Fruit fly (Drosophila melanogaster) whole organism, embryonic: Measurements from ENCODE around the gene CG9263.

ENCODE experiments used
- Aef1 ChIP-seq: fragments of 200-800 bp; sonication (Bioruptor generic); IDR thresholded peaks from 3 replicates; pipeline ENCODE4 v1.3.6; 2022; ENCODE audit warnings: missing biosample characterization, missing genetic modification characterization
- Atf6 ChIP-seq: fragments of 200-800 bp; sonication (Bioruptor generic); IDR thresholded peaks from 2 replicates; pipeline ENCODE4 v1.3.6; 2022; ENCODE audit warnings: missing biosample characterization, missing genetic modification characterization
- B-H1 ChIP-seq: fragments of 200-800 bp; sonication (Bioruptor generic); IDR thresholded peaks from 3 replicates; pipeline ENCODE4 v1.3.6; 2022; ENCODE audit warnings: missing biosample characterization, missing genetic modification characterization
- BEAF-32 ChIP-seq: fragments of 200-800 bp; sonication (Bioruptor generic); optimal IDR thresholded peaks from 3 replicates; lab custom pipeline; 2017; ENCODE audit warnings: missing biosample characterization, missing genetic modification characterization, mild to moderate bottlenecking, moderate library complexity, missing genetic modification reagents
- CG10209 ChIP-seq: fragments of 200-800 bp; sonication (Bioruptor generic); optimal IDR thresholded peaks from 3 replicates; lab custom pipeline; 2017; ENCODE audit warnings: missing biosample characterization, mild to moderate bottlenecking, missing genetic modification characterization, missing genetic modification reagents
- CG10267 ChIP-seq: fragments of 200-800 bp; sonication (Bioruptor generic); optimal IDR thresholded peaks from 2 replicates; lab custom pipeline; 2018; ENCODE audit warnings: missing biosample characterization, mild to moderate bottlenecking, missing genetic modification characterization, moderate library complexity
- CG12219 ChIP-seq: fragments of 200-800 bp; sonication (Bioruptor generic); optimal IDR thresholded peaks from 3 replicates; lab custom pipeline; 2018; ENCODE audit warnings: missing biosample characterization, mild to moderate bottlenecking, missing genetic modification characterization
- CG13775 ChIP-seq: fragments of 200-800 bp; sonication (Bioruptor generic); optimal IDR thresholded peaks from 3 replicates; lab custom pipeline; 2017; ENCODE audit warnings: missing biosample characterization, mild to moderate bottlenecking, missing genetic modification characterization
- CG14710 ChIP-seq: fragments of 200-800 bp; sonication (Bioruptor generic); optimal IDR thresholded peaks from 3 replicates; lab custom pipeline; 2019; ENCODE audit warnings: missing biosample characterization, mild to moderate bottlenecking, missing genetic modification characterization, moderate library complexity
- CG1647 ChIP-seq: fragments of 200-800 bp; sonication (Bioruptor generic); optimal IDR thresholded peaks from 3 replicates; lab custom pipeline; 2016; ENCODE audit warnings: missing biosample characterization, missing genetic modification characterization
- CG17361 ChIP-seq: fragments of 200-800 bp; sonication (Bioruptor generic); IDR thresholded peaks from 3 replicates; pipeline ENCODE4 v1.3.6; 2022; ENCODE audit warnings: missing biosample characterization, missing genetic modification characterization
- CG18619 ChIP-seq: fragments of 200-800 bp; sonication (Bioruptor generic); optimal IDR thresholded peaks from 3 replicates; lab custom pipeline; 2017; ENCODE audit warnings: missing biosample characterization, mild to moderate bottlenecking, missing genetic modification characterization
- CG2712 ChIP-seq: fragments of 200-800 bp; optimal IDR thresholded peaks from 3 replicates; lab custom pipeline; 2019; ENCODE audit warnings: missing biosample characterization, mild to moderate bottlenecking, missing genetic modification characterization, moderate library complexity
- CG2889 ChIP-seq: fragments of 200-800 bp; sonication (Bioruptor generic); IDR thresholded peaks from 3 replicates; pipeline ENCODE4 v1.3.6; 2022; ENCODE audit warnings: missing biosample characterization, missing genetic modification characterization
- CG3163 ChIP-seq: fragments of 200-800 bp; sonication (Bioruptor generic); optimal IDR thresholded peaks from 3 replicates; lab custom pipeline; 2016; ENCODE audit warnings: missing biosample characterization, missing genetic modification characterization
- CG33213 ChIP-seq: fragments of 200-800 bp; sonication (Bioruptor generic); optimal IDR thresholded peaks from 3 replicates; lab custom pipeline; 2016; ENCODE audit warnings: missing biosample characterization, missing genetic modification characterization
- CG6254 ChIP-seq: fragments of 200-800 bp; sonication (Bioruptor generic); optimal IDR thresholded peaks from 3 replicates; lab custom pipeline; 2017; ENCODE audit warnings: mild to moderate bottlenecking, missing biosample characterization, missing genetic modification reagents, missing genetic modification characterization
- CG7839 ChIP-seq: fragments of 200-800 bp; sonication (Bioruptor generic); optimal IDR thresholded peaks from 3 replicates; lab custom pipeline; 2018; ENCODE audit warnings: missing biosample characterization, mild to moderate bottlenecking, missing genetic modification characterization, moderate library complexity
- Deaf1 ChIP-seq: fragments of 200-800 bp; optimal IDR thresholded peaks from 3 replicates; lab custom pipeline; 2019; ENCODE audit warnings: missing biosample characterization, mild to moderate bottlenecking, missing genetic modification characterization, moderate library complexity
- Dip2 ChIP-seq: fragments of 200-800 bp; sonication (Bioruptor generic); IDR thresholded peaks from 2 replicates; pipeline ENCODE4 v1.3.6; 2022; ENCODE audit warnings: missing biosample characterization, missing genetic modification characterization
- Drgx ChIP-seq: fragments of 200-800 bp; sonication (Bioruptor generic); IDR thresholded peaks from 2 replicates; pipeline ENCODE4 v1.3.6; 2022; ENCODE audit warnings: missing biosample characterization, missing genetic modification characterization
- Ets97D ChIP-seq: fragments of 200-800 bp; sonication (Bioruptor generic); optimal IDR thresholded peaks from 3 replicates; lab custom pipeline; 2016; ENCODE audit warnings: missing biosample characterization, missing genetic modification characterization
- H2.0 ChIP-seq: fragments of 200-800 bp; sonication (Bioruptor generic); IDR thresholded peaks from 2 replicates; pipeline ENCODE4 v1.3.6; 2022; ENCODE audit warnings: missing biosample characterization, missing genetic modification characterization
- HmgZ ChIP-seq: fragments of 200-800 bp; sonication (Bioruptor generic); optimal IDR thresholded peaks from 2 replicates; lab custom pipeline; 2018; ENCODE audit warnings: missing biosample characterization, mild to moderate bottlenecking, missing genetic modification characterization
- Hr51 ChIP-seq, 2 experiments: fragments of 200-800 bp; sonication (Bioruptor generic); optimal IDR thresholded peaks; 2 replicates in 1 of 2; 3 replicates in 1 of 2; lab custom pipeline; 2016 to 2018; ENCODE audit warnings: missing biosample characterization in 2 of 2, missing genetic modification characterization in 2 of 2, mild to moderate bottlenecking in 1 of 2, moderate library complexity in 1 of 2
- Lhr ChIP-seq: fragments of 200-800 bp; sonication (Bioruptor generic); optimal IDR thresholded peaks from 3 replicates; lab custom pipeline; 2017; ENCODE audit warnings: mild to moderate bottlenecking, missing biosample characterization, missing genetic modification reagents, missing genetic modification characterization
- Lim3 ChIP-seq: fragments of 200-800 bp; sonication (Bioruptor generic); IDR thresholded peaks from 2 replicates; pipeline ENCODE4 v1.3.6; 2022; ENCODE audit warnings: missing biosample characterization, missing genetic modification characterization
- Max ChIP-seq: fragments of 200-800 bp; sonication (Bioruptor generic); optimal IDR thresholded peaks from 2 replicates; lab custom pipeline; 2016; ENCODE audit warnings: missing biosample characterization, mild to moderate bottlenecking, missing genetic modification characterization
- Nf-YA ChIP-seq: fragments of 200-800 bp; sonication (Bioruptor generic); IDR thresholded peaks from 2 replicates; pipeline ENCODE4 v1.3.6; 2022; ENCODE audit warnings: missing biosample characterization, missing genetic modification characterization
- Ptx1 ChIP-seq: fragments of 200-800 bp; sonication (Bioruptor generic); IDR thresholded peaks from 2 replicates; pipeline ENCODE4 v1.3.6; 2022; ENCODE audit warnings: missing biosample characterization, missing genetic modification characterization
- Taf1 ChIP-seq: fragments of 200-800 bp; sonication (Bioruptor generic); IDR thresholded peaks from 2 replicates; pipeline ENCODE4 v1.3.6; 2022; ENCODE audit warnings: missing biosample characterization, missing genetic modification characterization
- bowl ChIP-seq: fragments of 200-800 bp; sonication (Bioruptor generic); IDR thresholded peaks from 2 replicates; pipeline ENCODE4 v1.3.6; 2022; ENCODE audit warnings: missing biosample characterization, missing genetic modification characterization
- caup ChIP-seq: fragments of 200-800 bp; sonication (Bioruptor generic); optimal IDR thresholded peaks from 3 replicates; lab custom pipeline; 2017; ENCODE audit warnings: missing biosample characterization, mild to moderate bottlenecking, missing genetic modification characterization, moderate library complexity; ENCODE audit not compliant: severe bottlenecking
- crp ChIP-seq, 2 experiments: fragments of 200-800 bp; sonication (Bioruptor generic); optimal IDR thresholded peaks; 2 replicates in 1 of 2; 3 replicates in 1 of 2; lab custom pipeline; 2017; ENCODE audit warnings: missing biosample characterization in 2 of 2, missing genetic modification characterization in 2 of 2, mild to moderate bottlenecking in 1 of 2, moderate library complexity in 1 of 2
- en ChIP-seq: fragments of 200-800 bp; sonication (Bioruptor generic); optimal IDR thresholded peaks from 2 replicates; lab custom pipeline; 2016; ENCODE audit warnings: missing biosample characterization, missing genetic modification characterization
- gro ChIP-seq: fragments of 200-800 bp; sonication (Bioruptor generic); optimal IDR thresholded peaks from 2 replicates; lab custom pipeline; 2016; ENCODE audit warnings: missing biosample characterization, missing genetic modification characterization
- kni ChIP-seq: fragments of 200-800 bp; sonication (Bioruptor generic); optimal IDR thresholded peaks from 3 replicates; lab custom pipeline; 2017; ENCODE audit warnings: mild to moderate bottlenecking, missing biosample characterization, missing genetic modification reagents, missing genetic modification characterization
- mam ChIP-seq: fragments of 200-800 bp; sonication (Bioruptor generic); optimal IDR thresholded peaks from 3 replicates; lab custom pipeline; 2016; ENCODE audit warnings: missing biosample characterization, missing genetic modification characterization
- odd ChIP-seq: fragments of 200-800 bp; sonication (Bioruptor generic); optimal IDR thresholded peaks from 2 replicates; lab custom pipeline; 2017; ENCODE audit warnings: missing biosample characterization, mild to moderate bottlenecking, missing genetic modification characterization
- pan ChIP-seq, 4 experiments: fragments of >200 bp in 3 of 4; fragments of 200-800 bp in 1 of 4; sonication (Bioruptor generic) in 1 of 4; optimal IDR thresholded peaks in 3 of 4; IDR thresholded peaks in 1 of 4; 2 replicates each; pipeline versions ENCODE4 v1.3.6 to Lab custom; 2017 to 2022; ENCODE audit warnings: missing biosample characterization in 2 of 4, missing genetic modification characterization in 2 of 4, mixed read lengths in 1 of 4
- row ChIP-seq: fragments of 200-800 bp; sonication (Bioruptor generic); IDR thresholded peaks from 3 replicates; pipeline ENCODE4 v1.3.6; 2022; ENCODE audit warnings: missing biosample characterization, missing genetic modification characterization
- shn ChIP-seq: fragments of 200-800 bp; sonication (Bioruptor generic); optimal IDR thresholded peaks from 3 replicates; lab custom pipeline; 2016; ENCODE audit warnings: missing biosample characterization, missing genetic modification characterization
- sima ChIP-seq: fragments of 200-800 bp; sonication (Bioruptor generic); optimal IDR thresholded peaks from 2 replicates; lab custom pipeline; 2016; ENCODE audit warnings: missing biosample characterization, missing genetic modification characterization
- sug ChIP-seq: fragments of 200-800 bp; optimal IDR thresholded peaks from 2 replicates; lab custom pipeline; 2019; ENCODE audit warnings: missing biosample characterization, mild to moderate bottlenecking, missing genetic modification characterization, moderate library complexity
- twi ChIP-seq: fragments of 200-800 bp; optimal IDR thresholded peaks from 2 replicates; lab custom pipeline; 2019; ENCODE audit warnings: missing biosample characterization, mild to moderate bottlenecking, missing genetic modification characterization, moderate library complexity
- unc-4 ChIP-seq: fragments of 200-800 bp; sonication (Bioruptor generic); IDR thresholded peaks from 2 replicates; pipeline ENCODE4 v1.3.6; 2022; ENCODE audit warnings: missing biosample characterization, missing genetic modification characterization; ENCODE audit not compliant: partially characterized antibody
- unpg ChIP-seq: fragments of 200-800 bp; sonication (Bioruptor generic); optimal IDR thresholded peaks from 3 replicates; lab custom pipeline; 2018; ENCODE audit warnings: missing biosample characterization, mild to moderate bottlenecking, missing genetic modification characterization, moderate library complexity
- zf30C ChIP-seq: fragments of 200-800 bp; sonication (Bioruptor generic); optimal IDR thresholded peaks from 3 replicates; lab custom pipeline; 2018; ENCODE audit warnings: missing biosample characterization, mild to moderate bottlenecking, missing genetic modification characterization

The CG9263 gene

DNA sequence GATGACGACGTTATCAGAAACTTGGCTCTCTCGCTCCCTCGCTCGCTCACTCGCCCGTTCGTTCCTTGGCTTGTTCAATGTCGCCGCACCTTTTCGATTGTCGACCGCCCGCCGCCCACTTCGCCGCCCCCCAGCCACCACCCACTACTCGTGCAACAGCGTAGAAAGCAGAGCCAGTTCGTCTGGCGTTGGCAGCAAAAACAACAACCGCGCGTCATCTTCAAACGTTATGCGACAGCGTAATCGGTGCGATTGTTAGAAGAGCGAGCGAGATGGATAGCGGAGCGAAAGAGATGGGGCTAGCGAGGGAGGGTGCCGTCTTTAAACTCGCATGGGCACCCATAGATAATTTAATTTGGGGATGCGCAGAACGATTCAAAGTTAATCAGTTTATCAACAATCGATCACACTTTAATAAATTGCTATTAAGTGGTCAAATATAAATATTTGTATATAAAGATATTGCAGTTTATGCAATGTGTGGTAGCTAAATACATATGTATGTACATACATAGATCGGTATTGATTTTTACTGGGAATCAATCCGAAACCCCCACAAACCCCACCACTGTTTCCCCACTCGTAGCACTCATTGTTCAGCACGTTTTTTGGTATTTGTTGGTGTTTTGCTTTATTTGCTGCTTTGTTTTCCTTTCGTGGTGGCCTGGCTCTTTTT, 28.0 kb downstream of the CG9263 start (continued):
- TF ChIP-seq CG7839 (tag; lab: Kevin White, UChicago) (peak; percentile 45), CG14710 (tag; lab: Kevin White, UChicago) (peak; percentile 11), CG3163 (GFP tag; lab: Kevin White, UChicago) (no peak), bowl (GFP tag; lab: Robert Waterston, UW) (no peak), Aef1 (peak; percentile 65), CG2889 (GFP tag; lab: Robert Waterston, UW) (peak; percentile 58; the same call in 1 of the 3 replicates), Atf6 (GFP tag; lab: Robert Waterston, UW) (peak; percentile 53; the same call in 1 of the 2 replicates), row (GFP tag; lab: Robert Waterston, UW) (no peak; the same call in none of the 3 replicates), CG10267 (tag; lab: Kevin White, UChicago) (no peak), en (GFP tag; lab: Kevin White, UChicago) (no peak), shn (no peak), Hr51 (GFP tag; optimal IDR thresholded peaks at IDR 0.05; lab: Kevin White, UChicago) (peak in 1 of 2 experiments; percentile 73), CG12219 (GFP tag; lab: Kevin White, UChicago) (no peak), Ptx1 (peak; percentile 78), B-H1 (no peak; the same call in 2 of the 3 replicates), CG18619 (GFP tag; lab: Kevin White, UChicago) (peak; percentile 50), unc-4 (GFP tag; lab: Robert Waterston, UW) (no peak), CG2712 (peak; percentile 39), sug (tag; lab: Kevin White, UChicago) (peak; percentile 65), CG10209 (GFP tag; lab: Kevin White, UChicago) (peak; percentile 76), BEAF-32 (GFP tag; lab: Kevin White, UChicago) (no peak), caup (GFP tag; lab: Kevin White, UChicago) (peak; percentile 43), kni (GFP tag; lab: Kevin White, UChicago) (peak; percentile 15), gro (GFP tag; lab: Kevin White, UChicago) (no peak), pan (optimal IDR thresholded peaks at IDR 0.05; lab: Kevin White, UChicago) (no peak), pan (GFP tag; optimal IDR thresholded peaks at IDR 0.05 in 1 of 2, IDR thresholded peaks at IDR 0.05 in 1 of 2) (peak in 1 of 2 experiments; percentile 61), odd (peak; percentile 37), HmgZ (no peak), CG33213 (no peak), CG13775 (GFP tag; lab: Kevin White, UChicago) (peak; percentile 56), CG6254 (GFP tag; lab: Kevin White, UChicago) (peak; percentile 17), Max (no peak), Lim3 (GFP tag; lab: Robert Waterston, UW) (no peak), Deaf1 (tag; lab: Kevin White, UChicago) (peak; percentile 73), Ets97D (GFP tag; lab: Kevin White, UChicago) (no peak), Dip2 (GFP tag; lab: Robert Waterston, UW) (no peak), unpg (GFP tag; lab: Kevin White, UChicago) (peak; percentile 72), Nf-YA (no peak), CG1647 (no peak), mam (GFP tag; lab: Kevin White, UChicago) (peak; percentile 28), crp (GFP tag; optimal IDR thresholded peaks at IDR 0.05; lab: Kevin White, UChicago) (no peak), H2.0 (GFP tag; lab: Robert Waterston, UW) (peak; percentile 49; the same call in 1 of the 2 replicates), Drgx (peak; percentile 54; the same call in 1 of the 2 replicates), sima (no peak), Lhr (peak; percentile 5), Taf1 (GFP tag; lab: Robert Waterston, UW) (peak; percentile 63; the same call in 1 of the 2 replicates), twi (no peak), CG17361 (GFP tag; lab: Robert Waterston, UW) (peak; percentile 81; the same call in 1 of the 3 replicates), zf30C (GFP tag; lab: Kevin White, UChicago) (no peak)
